Worm (Caenorhabditis elegans) whole organism, L1 larva: ENCODE results near the gene dmsr-6.
A peak's percentile ranks its signal among the peaks of the same experiment; 100 is the strongest.

Experiments used
- ama-1 ChIP-seq: fragments of 150-350 bp; optimal IDR thresholded peaks from 2 replicates; lab custom pipeline; 2014
- elt-2 ChIP-seq: sonication (generic microtip); optimal IDR thresholded peaks from 2 replicates; lab custom pipeline; 2016; ENCODE audit warnings: missing genetic modification characterization, mild to moderate bottlenecking, inconsistent platforms, missing compliant biosample characterization, missing genetic modification reagents
- nhr-12 ChIP-seq: sonication (generic microtip); optimal IDR thresholded peaks from 2 replicates; lab custom pipeline; 2017; ENCODE audit warnings: missing biosample characterization, missing genetic modification characterization
- unc-62 ChIP-seq: fragments of 150-350 bp; optimal IDR thresholded peaks from 2 replicates; lab custom pipeline; 2014; ENCODE audit warnings: missing biosample characterization, missing genetic modification reagents, missing genetic modification characterization
- xbp-1 ChIP-seq: sonication (generic microtip); optimal IDR thresholded peaks from 2 replicates; lab custom pipeline; 2016; ENCODE audit warnings: missing genetic modification characterization, missing compliant biosample characterization
- zag-1 ChIP-seq: fragments of 150-350 bp; optimal IDR thresholded peaks from 2 replicates; lab custom pipeline; 2014; ENCODE audit warnings: missing biosample characterization, missing genetic modification characterization

Gene dmsr-6

DNA sequence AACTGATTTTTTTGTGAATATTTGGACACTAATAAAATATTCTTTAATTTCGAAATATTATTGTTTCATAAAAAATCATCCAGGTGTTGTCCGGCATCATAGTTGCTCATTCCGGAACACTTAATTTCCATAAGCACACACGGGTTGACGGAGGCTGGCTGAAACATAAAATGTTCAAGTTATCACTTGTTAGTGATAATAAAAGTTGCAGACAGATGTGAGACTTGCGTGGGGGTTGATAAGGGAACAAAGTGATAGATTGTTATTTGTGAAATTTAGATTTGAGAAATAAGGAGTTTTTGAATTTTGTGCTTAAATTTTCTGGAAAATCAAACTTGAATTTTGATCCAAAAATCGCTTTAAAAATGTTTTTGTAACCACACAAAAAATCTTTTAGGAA is 54.7 kb downstream of the dmsr-6 start:
- TF ChIP-seq ama-1 (lab: Kevin White, UChicago): no peak
- TF ChIP-seq elt-2 (tag; lab: Kevin White, UChicago): peak; percentile 39
- TF ChIP-seq unc-62 (GFP tag; lab: Kevin White, UChicago): no peak

DNA sequence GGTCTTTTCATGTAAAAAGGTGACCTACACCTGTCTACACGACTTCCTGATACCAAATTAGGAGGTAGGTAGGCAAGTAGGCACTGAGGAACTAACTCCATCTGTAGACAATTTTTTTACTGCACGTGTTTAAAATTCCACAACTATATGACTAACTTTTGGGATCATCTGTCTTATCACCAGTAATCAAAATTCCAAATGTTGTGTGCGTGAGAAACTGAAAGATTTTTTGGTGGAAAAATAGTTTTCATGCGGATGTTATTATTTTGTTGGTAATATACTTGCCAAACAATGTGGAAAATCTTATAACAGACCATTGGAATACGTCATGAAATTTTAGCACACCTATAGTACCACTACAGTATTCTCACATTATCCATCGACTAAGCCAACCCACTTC is 55.8 kb downstream of the dmsr-6 start, which contains the start of gene K10H10.13:
TSS of gene K10H10.13 (minus strand) at position 101 of the 400 bp plus-strand sequence.
- no peak for TF ChIP-seq nhr-12 (tag; lab: Kevin White, UChicago)
- no peak for TF ChIP-seq xbp-1
- no peak for TF ChIP-seq zag-1 (tag; lab: Kevin White, UChicago)
- TF ChIP-seq, all 84 proteins: peak for 0
